Worm (Caenorhabditis elegans) whole organism, late embryonic: ENCODE data around the gene dnj-25.
A peak's percentile ranks its signal among the peaks of the same experiment; 100 is the strongest.

Experiments used
- C08G9.2 ChIP-seq: sonication (generic microtip); optimal IDR thresholded peaks from 2 replicates; lab custom pipeline; 2016; ENCODE audit warnings: mild to moderate bottlenecking, missing genetic modification characterization, moderate library complexity, missing compliant biosample characterization
- C38D4.7 ChIP-seq: fragments of 200-800 bp; sonication (Bioruptor generic); optimal IDR thresholded peaks from 2 replicates; lab custom pipeline; 2018; ENCODE audit warnings: mild to moderate bottlenecking, missing genetic modification characterization, moderate library complexity, missing compliant biosample characterization
- K02D7.2 ChIP-seq: sonication (generic microtip); optimal IDR thresholded peaks from 2 replicates; lab custom pipeline; 2017; ENCODE audit warnings: mild to moderate bottlenecking, missing genetic modification characterization, missing compliant biosample characterization
- K09A11.1 ChIP-seq: sonication (generic microtip); optimal IDR thresholded peaks from 2 replicates; lab custom pipeline; 2017; ENCODE audit warnings: antibody characterized with exemption, mild to moderate bottlenecking, missing genetic modification characterization, missing compliant biosample characterization; ENCODE audit not compliant: insufficient read depth
- T23F11.4 ChIP-seq: fragments of 200-800 bp; sonication (Bioruptor generic); optimal IDR thresholded peaks from 2 replicates; lab custom pipeline; 2018; ENCODE audit warnings: mild to moderate bottlenecking, missing genetic modification characterization, missing compliant biosample characterization
- Y22D7AL.16 ChIP-seq: sonication (generic microtip); optimal IDR thresholded peaks from 2 replicates; lab custom pipeline; 2016; ENCODE audit warnings: missing genetic modification characterization, missing compliant biosample characterization
- ceh-14 ChIP-seq: sonication (generic microtip); optimal IDR thresholded peaks from 2 replicates; lab custom pipeline; 2016; ENCODE audit warnings: missing genotype, missing genetic modification characterization, missing compliant biosample characterization
- ceh-18 ChIP-seq: sonication (generic microtip); optimal IDR thresholded peaks from 2 replicates; lab custom pipeline; 2016; ENCODE audit warnings: missing genetic modification characterization, missing compliant biosample characterization
- ceh-19 ChIP-seq: fragments of 200-800 bp; sonication (Bioruptor generic); optimal IDR thresholded peaks from 2 replicates; lab custom pipeline; 2018; ENCODE audit warnings: mild to moderate bottlenecking, missing genetic modification characterization, missing compliant biosample characterization
- ceh-2 ChIP-seq: sonication (generic microtip); optimal IDR thresholded peaks from 2 replicates; lab custom pipeline; 2016; ENCODE audit warnings: missing genotype, missing genetic modification characterization, missing compliant biosample characterization
- ceh-22 ChIP-seq: sonication (generic microtip); optimal IDR thresholded peaks from 2 replicates; lab custom pipeline; 2017; ENCODE audit warnings: missing biosample characterization, missing genetic modification characterization
- ceh-31 ChIP-seq: sonication (generic microtip); optimal IDR thresholded peaks from 2 replicates; lab custom pipeline; 2016; ENCODE audit warnings: missing genetic modification characterization, missing compliant biosample characterization
- ceh-45 ChIP-seq: fragments of 200-800 bp; sonication (Bioruptor generic); IDR thresholded peaks from 2 replicates; pipeline ENCODE4 v1.3.6; 2022; ENCODE audit warnings: missing genetic modification reagents, missing genetic modification characterization, missing compliant biosample characterization
- ceh-6 ChIP-seq: fragments of 200-800 bp; sonication (Bioruptor generic); optimal IDR thresholded peaks from 2 replicates; lab custom pipeline; 2018; ENCODE audit warnings: mild to moderate bottlenecking, missing genetic modification characterization, missing compliant biosample characterization
- ceh-9 ChIP-seq: sonication (generic microtip); optimal IDR thresholded peaks from 2 replicates; lab custom pipeline; 2016; ENCODE audit warnings: mild to moderate bottlenecking, missing genetic modification characterization, inconsistent platforms, missing compliant biosample characterization
- dmd-4 ChIP-seq: sonication (generic microtip); optimal IDR thresholded peaks from 2 replicates; lab custom pipeline; 2016; ENCODE audit warnings: borderline replicate concordance, missing genetic modification characterization, missing compliant biosample characterization
- dve-1 ChIP-seq: sonication (generic microtip); optimal IDR thresholded peaks from 2 replicates; lab custom pipeline; 2017; ENCODE audit warnings: antibody characterized with exemption, mild to moderate bottlenecking, missing genetic modification characterization, missing compliant biosample characterization
- elt-2 ChIP-seq: sonication (generic microtip); optimal IDR thresholded peaks from 2 replicates; lab custom pipeline; 2016; ENCODE audit warnings: missing genetic modification reagents, missing genetic modification characterization, missing compliant biosample characterization
- elt-4 ChIP-seq: sonication (generic microtip); optimal IDR thresholded peaks from 2 replicates; lab custom pipeline; 2016; ENCODE audit warnings: missing genetic modification characterization, missing compliant biosample characterization
- ets-4 ChIP-seq: sonication (generic microtip); optimal IDR thresholded peaks from 2 replicates; lab custom pipeline; 2016; ENCODE audit warnings: missing genetic modification characterization, missing compliant biosample characterization
- fax-1 ChIP-seq: sonication (generic microtip); optimal IDR thresholded peaks from 2 replicates; lab custom pipeline; 2016; ENCODE audit warnings: missing genotype, missing genetic modification characterization, missing compliant biosample characterization
- fkh-10 ChIP-seq: fragments of 150-350 bp; optimal IDR thresholded peaks from 2 replicates; lab custom pipeline; 2014; ENCODE audit warnings: missing biosample characterization, missing genetic modification reagents, missing genetic modification characterization
- fkh-6 ChIP-seq: sonication (generic microtip); optimal IDR thresholded peaks from 2 replicates; lab custom pipeline; 2016; ENCODE audit warnings: missing genetic modification characterization, missing compliant biosample characterization
- hlh-13 ChIP-seq: fragments of 200-800 bp; sonication (Bioruptor generic); optimal IDR thresholded peaks from 2 replicates; lab custom pipeline; 2018; ENCODE audit warnings: mild to moderate bottlenecking, missing genetic modification characterization, missing compliant biosample characterization
- hlh-8 ChIP-seq: sonication (generic microtip); optimal IDR thresholded peaks from 2 replicates; lab custom pipeline; 2016; ENCODE audit warnings: missing genotype, missing genetic modification characterization, missing compliant biosample characterization
- mec-3 ChIP-seq: sonication (generic microtip); optimal IDR thresholded peaks from 2 replicates; lab custom pipeline; 2016; ENCODE audit warnings: borderline replicate concordance, missing genetic modification characterization, missing compliant biosample characterization
- nfya-1 ChIP-seq: sonication (generic microtip); optimal IDR thresholded peaks from 2 replicates; lab custom pipeline; 2017; ENCODE audit warnings: missing genetic modification characterization, mild to moderate bottlenecking, missing compliant biosample characterization, antibody characterized with exemption, moderate library complexity
- nhr-11 ChIP-seq: fragments of 150-350 bp; optimal IDR thresholded peaks from 2 replicates; lab custom pipeline; 2014; ENCODE audit warnings: missing biosample characterization, missing genetic modification characterization
- nhr-232 ChIP-seq: sonication (generic microtip); optimal IDR thresholded peaks from 2 replicates; lab custom pipeline; 2016; ENCODE audit warnings: missing genetic modification characterization, missing compliant biosample characterization
- pag-3 ChIP-seq: sonication (generic microtip); optimal IDR thresholded peaks from 2 replicates; lab custom pipeline; 2016; ENCODE audit warnings: missing compliant biosample characterization, missing genetic modification characterization, borderline replicate concordance
- pat-9 ChIP-seq: fragments of 200-800 bp; sonication (Bioruptor generic); optimal IDR thresholded peaks from 2 replicates; lab custom pipeline; 2018; ENCODE audit warnings: mild to moderate bottlenecking, missing genetic modification characterization, moderate library complexity, missing compliant biosample characterization
- pax-1 ChIP-seq: fragments of 150-350 bp; optimal IDR thresholded peaks from 2 replicates; lab custom pipeline; 2014; ENCODE audit warnings: missing biosample characterization, missing genetic modification characterization
- pha-2 ChIP-seq: sonication (generic microtip); optimal IDR thresholded peaks from 2 replicates; lab custom pipeline; 2017; ENCODE audit warnings: mild to moderate bottlenecking, missing genetic modification characterization, missing compliant biosample characterization
- pqm-1 ChIP-seq: sonication (generic microtip); optimal IDR thresholded peaks from 2 replicates; lab custom pipeline; 2016; ENCODE audit warnings: missing genetic modification characterization, missing compliant biosample characterization
- sox-2 ChIP-seq: fragments of 200-800 bp; sonication (Bioruptor generic); IDR thresholded peaks from 2 replicates; pipeline ENCODE4 v1.3.6; 2022; ENCODE audit warnings: missing genetic modification reagents, missing genetic modification characterization, missing compliant biosample characterization
- sox-4 ChIP-seq: sonication (generic microtip); optimal IDR thresholded peaks from 2 replicates; lab custom pipeline; 2017; ENCODE audit warnings: mild to moderate bottlenecking, missing genetic modification characterization, inconsistent platforms, missing compliant biosample characterization
- tbx-2 ChIP-seq: sonication (generic microtip); optimal IDR thresholded peaks from 2 replicates; lab custom pipeline; 2016; ENCODE audit warnings: missing genetic modification characterization, missing compliant biosample characterization
- unc-3 ChIP-seq, 2 experiments: fragments of 200-800 bp in 1 of 2; sonication (Bioruptor generic) in 1 of 2; sonication (generic microtip) in 1 of 2; conservative IDR thresholded peaks in 1 of 2; optimal IDR thresholded peaks in 1 of 2; 2 replicates each; pipeline versions ENCODE4 v1.3.6 to Lab custom; 2016 to 2022; ENCODE audit warnings: missing compliant biosample characterization in 2 of 2, missing genetic modification characterization in 2 of 2, missing genetic modification reagents in 1 of 2
- zip-5 ChIP-seq: sonication (generic microtip); optimal IDR thresholded peaks from 2 replicates; lab custom pipeline; 2016; ENCODE audit warnings: missing genetic modification characterization, missing compliant biosample characterization
- ztf-16 ChIP-seq: sonication (generic microtip); optimal IDR thresholded peaks from 2 replicates; lab custom pipeline; 2017; ENCODE audit warnings: missing genetic modification characterization, missing compliant biosample characterization

Gene dnj-25

ce11 chrV:20728763-20729350 lies 15.3 kb downstream of the dnj-25 start, which contains the start of gene ipla-3 (continued):
- TF ChIP-seq ets-4 (tag; lab: Kevin White, UChicago) (no peak), K09A11.1 (tag; lab: Kevin White, UChicago) (no peak), elt-4 (no peak), ceh-22 (tag; lab: Kevin White, UChicago) (no peak), ceh-45 (GFP tag; lab: Robert Waterston, UW) (no peak), nfya-1 (tag; lab: Kevin White, UChicago) (peak; percentile 7), C38D4.7 (no peak), pat-9 (tag; lab: Kevin White, UChicago) (no peak), T23F11.4 (GFP tag; lab: Kevin White, UChicago) (no peak), ceh-6 (GFP tag; lab: Kevin White, UChicago) (no peak), zip-5 (no peak), pha-2 (tag; lab: Kevin White, UChicago) (peak; percentile 71), ceh-2 (tag; lab: Kevin White, UChicago) (no peak), pqm-1 (tag; lab: Kevin White, UChicago) (no peak), hlh-8 (tag; lab: Kevin White, UChicago) (no peak), ceh-18 (tag; lab: Kevin White, UChicago) (no peak), sox-4 (tag; lab: Kevin White, UChicago) (no peak), elt-2 (tag; lab: Kevin White, UChicago) (peak; percentile 19), hlh-13 (GFP tag; lab: Kevin White, UChicago) (no peak), ztf-16 (no peak), Y22D7AL.16 (tag; lab: Kevin White, UChicago) (no peak), ceh-31 (no peak), unc-3 (GFP tag; conservative IDR thresholded peaks at IDR 0.05; lab: Robert Waterston, UW) (no peak), unc-3 (tag; optimal IDR thresholded peaks at IDR 0.05; lab: Kevin White, UChicago) (no peak), tbx-2 (tag; lab: Kevin White, UChicago) (peak; percentile 23), mec-3 (no peak), ceh-19 (GFP tag; lab: Kevin White, UChicago) (no peak), fax-1 (tag; lab: Kevin White, UChicago) (no peak), dmd-4 (tag; lab: Kevin White, UChicago) (no peak), nhr-11 (tag; lab: Kevin White, UChicago) (no peak), pax-1 (no peak), pag-3 (tag; lab: Kevin White, UChicago) (no peak), K02D7.2 (tag; lab: Kevin White, UChicago) (no peak), sox-2 (GFP tag; lab: Robert Waterston, UW) (peak; percentile 79), fkh-6 (no peak)

- no peak for TF ChIP-seq C38D4.7
- no peak for TF ChIP-seq dve-1 (tag; lab: Kevin White, UChicago)
- TF ChIP-seq dmd-4 (tag; lab: Kevin White, UChicago): no peak
- TF ChIP-seq ceh-14 (tag; lab: Kevin White, UChicago): no peak
- no peak for TF ChIP-seq nhr-11 (tag; lab: Kevin White, UChicago)
- no peak for TF ChIP-seq ztf-16
- no peak for TF ChIP-seq pha-2 (tag; lab: Kevin White, UChicago)
- TF ChIP-seq ceh-9 (tag; lab: Kevin White, UChicago): no peak
- TF ChIP-seq hlh-13 (GFP tag; lab: Kevin White, UChicago): no peak
- TF ChIP-seq C08G9.2 (tag; lab: Kevin White, UChicago): no peak
- TF ChIP-seq pag-3 (tag; lab: Kevin White, UChicago): no peak
- TF ChIP-seq nhr-232: no peak
- no peak for TF ChIP-seq T23F11.4 (GFP tag; lab: Kevin White, UChicago)
- TF ChIP-seq elt-2 (tag; lab: Kevin White, UChicago): no peak
- TF ChIP-seq unc-3 (GFP tag; conservative IDR thresholded peaks at IDR 0.05; lab: Robert Waterston, UW): no peak
- TF ChIP-seq unc-3 (tag; optimal IDR thresholded peaks at IDR 0.05; lab: Kevin White, UChicago): no peak
- no peak for TF ChIP-seq nfya-1 (tag; lab: Kevin White, UChicago)
- no peak for TF ChIP-seq K09A11.1 (tag; lab: Kevin White, UChicago)
- no peak for TF ChIP-seq fkh-10 (GFP tag; lab: Kevin White, UChicago)
These were observed 16.7 kb downstream of the dnj-25 start for ce11 chrV:20727458-20727857.
